Fruit fly (Drosophila melanogaster) whole organism, pupa: ENCODE measurements around the gene kmr.

Source experiments
- CG12605 ChIP-seq: fragments of 200-800 bp; sonication (Bioruptor generic); IDR thresholded peaks from 2 replicates; pipeline ENCODE4 v1.3.6; 2022; ENCODE audit warnings: missing biosample characterization, missing genetic modification characterization
- CG34367 ChIP-seq: fragments of 200-800 bp; sonication (Bioruptor generic); optimal IDR thresholded peaks from 2 replicates; lab custom pipeline; 2018; ENCODE audit warnings: missing biosample characterization, mild to moderate bottlenecking, missing genetic modification characterization
- CG8301 ChIP-seq: fragments of 200-800 bp; sonication (Bioruptor generic); optimal IDR thresholded peaks from 2 replicates; lab custom pipeline; 2018; ENCODE audit warnings: missing biosample characterization, mild to moderate bottlenecking, missing genetic modification characterization
- D1 ChIP-seq: fragments of 200-800 bp; sonication (Bioruptor generic); optimal IDR thresholded peaks from 2 replicates; lab custom pipeline; 2018; ENCODE audit warnings: missing biosample characterization, mild to moderate bottlenecking, missing genetic modification characterization, moderate library complexity
- Pif1A ChIP-seq: fragments of 200-800 bp; sonication (Bioruptor generic); optimal IDR thresholded peaks from 3 replicates; lab custom pipeline; 2016; ENCODE audit warnings: missing biosample characterization, missing genetic modification characterization
- Pif1B ChIP-seq: fragments of 200-800 bp; sonication (Bioruptor generic); optimal IDR thresholded peaks from 3 replicates; lab custom pipeline; 2016; ENCODE audit warnings: missing biosample characterization, missing genetic modification characterization
- Snoo ChIP-seq: fragments of 200-800 bp; sonication (Bioruptor generic); optimal IDR thresholded peaks from 3 replicates; lab custom pipeline; 2017; ENCODE audit warnings: missing biosample characterization, mild to moderate bottlenecking, missing genetic modification characterization, inconsistent platforms
- gl ChIP-seq: fragments of 200-800 bp; sonication (Bioruptor generic); optimal IDR thresholded peaks from 2 replicates; lab custom pipeline; 2018; ENCODE audit warnings: missing biosample characterization, mild to moderate bottlenecking, missing genetic modification characterization
- rn ChIP-seq: fragments of 200-800 bp; sonication (Bioruptor generic); IDR thresholded peaks from 2 replicates; pipeline ENCODE4 v1.3.6; 2022; ENCODE audit warnings: missing biosample characterization, missing genetic modification characterization

dm6 chr3R:13718076-13718475 is 3.1 kb downstream of the kmr start, which contains the start of gene Ubc87F:
- TF ChIP-seq gl (tag; lab: Kevin White, UChicago) (no peak), rn (GFP tag; lab: Robert Waterston, UW) (no peak), Pif1B (no peak), Pif1A (GFP tag; lab: Kevin White, UChicago) (no peak), CG34367 (tag; lab: Kevin White, UChicago) (no peak), Snoo (tag; lab: Kevin White, UChicago) (no peak), CG12605 (GFP tag; lab: Robert Waterston, UW) (no peak), CG8301 (tag; lab: Kevin White, UChicago) (no peak), D1 (tag; lab: Kevin White, UChicago) (no peak)
